Fruit fly (Drosophila melanogaster) whole organism, embryonic: ENCODE data around the gene Lim1.

ENCODE experiments used
- Abd-B ChIP-seq: fragments of 200-800 bp; sonication (Bioruptor generic); optimal IDR thresholded peaks from 2 replicates; lab custom pipeline; 2018; ENCODE audit warnings: missing biosample characterization, mild to moderate bottlenecking, missing genetic modification characterization, moderate library complexity
- CG10565 ChIP-seq: fragments of 200-800 bp; sonication (Bioruptor generic); optimal IDR thresholded peaks from 3 replicates; lab custom pipeline; 2016; ENCODE audit warnings: missing biosample characterization, mild to moderate bottlenecking, missing genetic modification characterization
- CG11085 ChIP-seq: fragments of 200-800 bp; sonication (Bioruptor generic); IDR thresholded peaks from 2 replicates; pipeline ENCODE4 v1.3.6; 2022; ENCODE audit warnings: missing biosample characterization, missing genetic modification characterization
- CG11723 ChIP-seq: fragments of 200-800 bp; sonication (Bioruptor generic); optimal IDR thresholded peaks from 2 replicates; lab custom pipeline; 2017; ENCODE audit warnings: missing biosample characterization, mild to moderate bottlenecking, missing genetic modification characterization
- CG14441 ChIP-seq: fragments of 200-800 bp; sonication (Bioruptor generic); IDR thresholded peaks from 2 replicates; pipeline ENCODE4 v1.3.6; 2022; ENCODE audit warnings: missing biosample characterization, missing genetic modification characterization
- CG1603 ChIP-seq: fragments of 200-800 bp; sonication (Bioruptor generic); optimal IDR thresholded peaks from 2 replicates; lab custom pipeline; 2019; ENCODE audit warnings: missing biosample characterization, mild to moderate bottlenecking, missing genetic modification characterization, moderate library complexity
- CG1647 ChIP-seq: fragments of 200-800 bp; sonication (Bioruptor generic); optimal IDR thresholded peaks from 3 replicates; lab custom pipeline; 2016; ENCODE audit warnings: missing biosample characterization, missing genetic modification characterization
- CG17568 ChIP-seq: fragments of 200-800 bp; sonication (Bioruptor generic); optimal IDR thresholded peaks from 2 replicates; lab custom pipeline; 2018; ENCODE audit warnings: missing biosample characterization, mild to moderate bottlenecking, missing genetic modification characterization, moderate library complexity
- CG18262 ChIP-seq: fragments of 200-800 bp; optimal IDR thresholded peaks from 3 replicates; lab custom pipeline; 2019; ENCODE audit warnings: missing biosample characterization, mild to moderate bottlenecking, missing genetic modification characterization, moderate library complexity
- CG18619 ChIP-seq: fragments of 200-800 bp; sonication (Bioruptor generic); optimal IDR thresholded peaks from 3 replicates; lab custom pipeline; 2017; ENCODE audit warnings: missing biosample characterization, mild to moderate bottlenecking, missing genetic modification characterization
- CG4854 ChIP-seq: fragments of 200-800 bp; sonication (Bioruptor generic); optimal IDR thresholded peaks from 2 replicates; lab custom pipeline; 2016; ENCODE audit warnings: missing biosample characterization, missing genetic modification characterization, inconsistent platforms
- CG7271 ChIP-seq: fragments of 200-800 bp; sonication (Bioruptor generic); optimal IDR thresholded peaks from 2 replicates; lab custom pipeline; 2018; ENCODE audit warnings: missing biosample characterization, mild to moderate bottlenecking, missing genetic modification characterization, moderate library complexity
- CG8089 ChIP-seq: fragments of 200-800 bp; sonication (Bioruptor generic); optimal IDR thresholded peaks from 3 replicates; lab custom pipeline; 2016; ENCODE audit warnings: missing biosample characterization, missing genetic modification characterization
- CG9727 ChIP-seq: fragments of 200-800 bp; sonication (Bioruptor generic); optimal IDR thresholded peaks from 3 replicates; lab custom pipeline; 2017; ENCODE audit warnings: missing biosample characterization, mild to moderate bottlenecking, missing genetic modification characterization
- Dfd ChIP-seq, 2 experiments: fragments of >200 bp; optimal IDR thresholded peaks; 2 replicates each; lab custom pipeline; 2017; ENCODE audit warnings: missing biosample characterization in 2 of 2, missing genetic modification characterization in 2 of 2
- Dip2 ChIP-seq: fragments of 200-800 bp; sonication (Bioruptor generic); IDR thresholded peaks from 2 replicates; pipeline ENCODE4 v1.3.6; 2022; ENCODE audit warnings: missing biosample characterization, missing genetic modification characterization
- ERR ChIP-seq: fragments of 200-800 bp; sonication (Bioruptor generic); optimal IDR thresholded peaks from 2 replicates; lab custom pipeline; 2016; ENCODE audit warnings: missing biosample characterization, missing genetic modification characterization
- Elba2 ChIP-seq: fragments of 200-800 bp; sonication (Bioruptor generic); optimal IDR thresholded peaks from 3 replicates; lab custom pipeline; 2016; ENCODE audit warnings: missing biosample characterization, missing genetic modification characterization
- Gug ChIP-seq: fragments of 200-800 bp; sonication (Bioruptor generic); IDR thresholded peaks from 4 replicates; pipeline ENCODE4 v1.3.6; 2022; ENCODE audit warnings: missing biosample characterization, missing genetic modification characterization
- Hand ChIP-seq: fragments of 200-800 bp; sonication (Bioruptor generic); optimal IDR thresholded peaks from 2 replicates; lab custom pipeline; 2017; ENCODE audit warnings: mild to moderate bottlenecking, missing biosample characterization, missing genetic modification reagents, missing genetic modification characterization
- Hey ChIP-seq: fragments of 200-800 bp; sonication (Bioruptor generic); optimal IDR thresholded peaks from 3 replicates; lab custom pipeline; 2018; ENCODE audit warnings: missing biosample characterization, mild to moderate bottlenecking, missing genetic modification characterization
- Nf-YA ChIP-seq: fragments of 200-800 bp; sonication (Bioruptor generic); IDR thresholded peaks from 2 replicates; pipeline ENCODE4 v1.3.6; 2022; ENCODE audit warnings: missing biosample characterization, missing genetic modification characterization
- Nf-YB ChIP-seq: fragments of 200-800 bp; sonication (Bioruptor generic); optimal IDR thresholded peaks from 3 replicates; lab custom pipeline; 2019; ENCODE audit warnings: missing biosample characterization, mild to moderate bottlenecking, missing genetic modification characterization, moderate library complexity
- Nf-YC ChIP-seq: fragments of 200-800 bp; optimal IDR thresholded peaks from 3 replicates; lab custom pipeline; 2019; ENCODE audit warnings: missing biosample characterization, mild to moderate bottlenecking, missing genetic modification characterization, moderate library complexity
- Pdp1 ChIP-seq, 2 experiments: fragments of 200-800 bp; sonication (Bioruptor generic); optimal IDR thresholded peaks; 3 replicates each; lab custom pipeline; 2016; ENCODE audit warnings: missing biosample characterization in 2 of 2, missing genetic modification characterization in 2 of 2, mild to moderate bottlenecking in 1 of 2, moderate library complexity in 1 of 2
- Trl ChIP-seq, 3 experiments: fragments of >200 bp in 2 of 3; fragments of 200-800 bp in 1 of 3; sonication (Bioruptor generic) in 1 of 3; optimal IDR thresholded peaks; 2 replicates in 1 of 3; 3 replicates in 2 of 3; lab custom pipeline; 2016 to 2017; ENCODE audit warnings: missing biosample characterization in 1 of 3, missing genetic modification characterization in 1 of 3
- Usf ChIP-seq: fragments of 200-800 bp; sonication (Bioruptor generic); optimal IDR thresholded peaks from 2 replicates; lab custom pipeline; 2017; ENCODE audit warnings: missing genotype, missing biosample characterization, missing genetic modification characterization
- abd-A ChIP-seq: fragments of 200-800 bp; sonication (Bioruptor generic); optimal IDR thresholded peaks from 3 replicates; lab custom pipeline; 2019; ENCODE audit warnings: missing biosample characterization, mild to moderate bottlenecking, missing genetic modification characterization, moderate library complexity
- crol ChIP-seq: fragments of 200-800 bp; sonication (Bioruptor generic); IDR thresholded peaks from 2 replicates; pipeline ENCODE4 v1.3.6; 2022; ENCODE audit warnings: missing biosample characterization, missing genetic modification characterization
- cwo ChIP-seq: fragments of 200-800 bp; sonication (Bioruptor generic); optimal IDR thresholded peaks from 3 replicates; lab custom pipeline; 2017; ENCODE audit warnings: missing biosample characterization, missing genetic modification characterization, mild to moderate bottlenecking, moderate library complexity, missing genetic modification reagents
- disco-r ChIP-seq: fragments of 200-800 bp; sonication (Bioruptor generic); optimal IDR thresholded peaks from 2 replicates; lab custom pipeline; 2016; ENCODE audit warnings: missing biosample characterization, missing genetic modification characterization
- ems ChIP-seq: fragments of 200-800 bp; sonication (Bioruptor generic); optimal IDR thresholded peaks from 3 replicates; lab custom pipeline; 2016; ENCODE audit warnings: missing biosample characterization, missing genetic modification characterization
- fd3F ChIP-seq: fragments of 200-800 bp; sonication (Bioruptor generic); optimal IDR thresholded peaks from 2 replicates; lab custom pipeline; 2018; ENCODE audit warnings: missing biosample characterization, mild to moderate bottlenecking, missing genetic modification characterization, moderate library complexity
- gcm ChIP-seq: fragments of 200-800 bp; sonication (Bioruptor generic); optimal IDR thresholded peaks from 2 replicates; lab custom pipeline; 2019; ENCODE audit warnings: missing biosample characterization, mild to moderate bottlenecking, missing genetic modification characterization, moderate library complexity
- h ChIP-seq: fragments of >200 bp; optimal IDR thresholded peaks from 2 replicates; lab custom pipeline; 2017
- inv ChIP-seq: fragments of 200-800 bp; sonication (Bioruptor generic); IDR thresholded peaks from 2 replicates; pipeline ENCODE4 v1.3.6; 2022; ENCODE audit warnings: missing biosample characterization, missing genetic modification characterization; ENCODE audit not compliant: partially characterized antibody
- jing ChIP-seq: fragments of 200-800 bp; sonication (Bioruptor generic); optimal IDR thresholded peaks from 2 replicates; lab custom pipeline; 2018; ENCODE audit warnings: missing biosample characterization, mild to moderate bottlenecking, missing genetic modification characterization
- mam ChIP-seq: fragments of 200-800 bp; sonication (Bioruptor generic); optimal IDR thresholded peaks from 3 replicates; lab custom pipeline; 2016; ENCODE audit warnings: missing biosample characterization, missing genetic modification characterization
- nerfin-2 ChIP-seq: fragments of 200-800 bp; sonication (Bioruptor generic); IDR thresholded peaks from 2 replicates; pipeline ENCODE4 v1.3.6; 2022; ENCODE audit warnings: missing biosample characterization, missing genetic modification characterization; ENCODE audit not compliant: partially characterized antibody
- nmo ChIP-seq: fragments of 200-800 bp; sonication (Bioruptor generic); optimal IDR thresholded peaks from 2 replicates; lab custom pipeline; 2018; ENCODE audit warnings: missing biosample characterization, mild to moderate bottlenecking, missing genetic modification characterization, moderate library complexity
- pan ChIP-seq, 4 experiments: fragments of >200 bp in 3 of 4; fragments of 200-800 bp in 1 of 4; sonication (Bioruptor generic) in 1 of 4; optimal IDR thresholded peaks in 3 of 4; IDR thresholded peaks in 1 of 4; 2 replicates each; pipeline versions ENCODE4 v1.3.6 to Lab custom; 2017 to 2022; ENCODE audit warnings: missing biosample characterization in 2 of 4, missing genetic modification characterization in 2 of 4, mixed read lengths in 1 of 4
- pita ChIP-seq: fragments of 200-800 bp; sonication (Bioruptor generic); optimal IDR thresholded peaks from 2 replicates; lab custom pipeline; 2017; ENCODE audit warnings: missing biosample characterization, mild to moderate bottlenecking, missing genetic modification characterization
- pros ChIP-seq: fragments of 200-800 bp; sonication (Bioruptor generic); optimal IDR thresholded peaks from 3 replicates; lab custom pipeline; 2019; ENCODE audit warnings: missing biosample characterization, mild to moderate bottlenecking, missing genetic modification characterization, moderate library complexity
- rib ChIP-seq: fragments of 200-800 bp; sonication (Bioruptor generic); IDR thresholded peaks from 2 replicates; pipeline ENCODE4 v1.3.6; 2022; ENCODE audit warnings: missing biosample characterization, missing genetic modification characterization
- scrt ChIP-seq: fragments of 200-800 bp; sonication (Bioruptor generic); optimal IDR thresholded peaks from 2 replicates; lab custom pipeline; 2018; ENCODE audit warnings: missing biosample characterization, mild to moderate bottlenecking, missing genetic modification characterization, moderate library complexity
- sens ChIP-seq: fragments of 200-800 bp; sonication (Bioruptor generic); peaks from one replicate; lab custom pipeline; 2016; ENCODE audit warnings: missing biosample characterization, missing genetic modification characterization
- sima ChIP-seq: fragments of 200-800 bp; sonication (Bioruptor generic); optimal IDR thresholded peaks from 2 replicates; lab custom pipeline; 2016; ENCODE audit warnings: missing biosample characterization, missing genetic modification characterization
- sr ChIP-seq: fragments of 200-800 bp; sonication (Bioruptor generic); IDR thresholded peaks from 3 replicates; pipeline ENCODE4 v1.3.6; 2022; ENCODE audit warnings: missing biosample characterization, missing genetic modification characterization
- ttk ChIP-seq: fragments of 200-800 bp; sonication (Bioruptor generic); IDR thresholded peaks from 2 replicates; pipeline ENCODE4 v2.1.2; 2022; ENCODE audit warnings: missing biosample characterization, missing genetic modification characterization

Gene Lim1

dm6 chrX:8757775-8758363 lies 47.7 kb downstream of the Lim1 start (continued):
- no peak for TF ChIP-seq ttk (GFP tag; lab: Robert Waterston, UW)
- peak; percentile 66 for TF ChIP-seq scrt (GFP tag; lab: Kevin White, UChicago)
- no peak for TF ChIP-seq disco-r
- TF ChIP-seq CG11723 (GFP tag; lab: Kevin White, UChicago): no peak
- no peak for TF ChIP-seq CG7271 (tag; lab: Kevin White, UChicago)
- TF ChIP-seq ems (GFP tag; lab: Kevin White, UChicago): no peak
- peak; percentile 93 for TF ChIP-seq Nf-YB
- no peak for TF ChIP-seq CG17568 (GFP tag; lab: Kevin White, UChicago)
- TF ChIP-seq Dip2 (GFP tag; lab: Robert Waterston, UW): no peak
- no peak for TF ChIP-seq Hand (GFP tag; lab: Kevin White, UChicago)
- no peak for TF ChIP-seq abd-A (tag; lab: Kevin White, UChicago)
- no peak for TF ChIP-seq Nf-YA (GFP tag; lab: Robert Waterston, UW)
- no peak for TF ChIP-seq mam (GFP tag; lab: Kevin White, UChicago)
- TF ChIP-seq sima (GFP tag; lab: Kevin White, UChicago): no peak
- no peak for TF ChIP-seq sr (GFP tag; lab: Robert Waterston, UW)
- no peak for TF ChIP-seq CG14441 (GFP tag; lab: Robert Waterston, UW)
- peak; percentile 9 for TF ChIP-seq jing
- no peak for TF ChIP-seq Hey
- TF ChIP-seq Gug (GFP tag; lab: Robert Waterston, UW): no peak
- peak; percentile 46; the same call in 1 of the 2 replicates for TF ChIP-seq rib
- no peak for TF ChIP-seq Usf (GFP tag; lab: Kevin White, UChicago)
- no peak for TF ChIP-seq CG1647
- TF ChIP-seq gcm: no peak
- TF ChIP-seq CG10565: no peak
- no peak for TF ChIP-seq Elba2 (GFP tag; lab: Kevin White, UChicago)
- no peak for TF ChIP-seq CG18262 (tag; lab: Kevin White, UChicago)
- no peak for TF ChIP-seq pan (optimal IDR thresholded peaks at IDR 0.05; lab: Kevin White, UChicago)
- TF ChIP-seq pan (GFP tag; optimal IDR thresholded peaks at IDR 0.05 in 1 of 2, IDR thresholded peaks at IDR 0.05 in 1 of 2): no peak
- peak in 1 of 2 experiments; percentile 38 for TF ChIP-seq Dfd (GFP tag; optimal IDR thresholded peaks at IDR 0.05; lab: Kevin White, UChicago)
- TF ChIP-seq CG18619 (GFP tag; lab: Kevin White, UChicago): no peak
- TF ChIP-seq CG8089 (GFP tag; lab: Kevin White, UChicago): no peak
- no peak for TF ChIP-seq CG1603 (tag; lab: Kevin White, UChicago)
- TF ChIP-seq crol (GFP tag; lab: Robert Waterston, UW): peak; percentile 31; the same call in 1 of the 2 replicates
- TF ChIP-seq h: no peak
- no peak for TF ChIP-seq pros (GFP tag; lab: Kevin White, UChicago)
- peak; percentile 95 for TF ChIP-seq Nf-YC (tag; lab: Kevin White, UChicago)
- 0 out of 2 replicates have a peak, but pooled peaks have one; percentile 7 for TF ChIP-seq nerfin-2
- no peak for TF ChIP-seq Abd-B (GFP tag; lab: Kevin White, UChicago)
- no peak for TF ChIP-seq nmo
- no peak for TF ChIP-seq CG11085
- TF ChIP-seq Trl (optimal IDR thresholded peaks at IDR 0.05; lab: Kevin White, UChicago): peak; percentile 75 to 85
- TF ChIP-seq Trl (GFP tag; optimal IDR thresholded peaks at IDR 0.05; lab: Kevin White, UChicago): no peak
- TF ChIP-seq sens: peak; percentile 40
- no peak for TF ChIP-seq cwo (GFP tag; lab: Kevin White, UChicago)
- no peak for TF ChIP-seq fd3F (GFP tag; lab: Kevin White, UChicago)
- no peak for TF ChIP-seq pita (GFP tag; lab: Kevin White, UChicago)
- TF ChIP-seq CG4854: peak; percentile 90
- no peak for TF ChIP-seq inv (GFP tag; lab: Robert Waterston, UW)
- TF ChIP-seq Pdp1 (GFP tag; optimal IDR thresholded peaks at IDR 0.05; lab: Kevin White, UChicago): peak in 1 of 2 experiments; percentile 9
- TF ChIP-seq ERR (GFP tag; lab: Kevin White, UChicago): no peak
- no peak for TF ChIP-seq CG9727 (GFP tag; lab: Kevin White, UChicago)
